Worm (Caenorhabditis elegans) whole organism, midembryonic: Measurements from ENCODE around the gene gem-1.

ENCODE experiments used
- T22C8.4 ChIP-seq: fragments of 200-800 bp; sonication (Bioruptor generic); IDR thresholded peaks from 2 replicates; pipeline ENCODE4 v1.3.6; 2022; ENCODE audit warnings: missing genetic modification characterization, missing compliant biosample characterization
- cog-1 ChIP-seq: sonication (generic microtip); optimal IDR thresholded peaks from 2 replicates; lab custom pipeline; 2016; ENCODE audit warnings: missing genetic modification characterization, missing compliant biosample characterization
- flt-1 ChIP-seq: fragments of 200-800 bp; sonication (Bioruptor generic); IDR thresholded peaks from 2 replicates; pipeline ENCODE4 v1.3.6; 2022; ENCODE audit warnings: missing genetic modification characterization, missing compliant biosample characterization
- klf-2 ChIP-seq: fragments of 200-800 bp; sonication (Bioruptor generic); conservative IDR thresholded peaks from 2 replicates; pipeline ENCODE4 v1.3.6; 2022; ENCODE audit warnings: missing genetic modification reagents, missing genetic modification characterization, missing compliant biosample characterization
- med-1 ChIP-seq: sonication (generic microtip); optimal IDR thresholded peaks from 2 replicates; lab custom pipeline; 2017; ENCODE audit warnings: missing genetic modification characterization, mild to moderate bottlenecking, missing compliant biosample characterization, antibody characterized with exemption, missing genetic modification reagents; ENCODE audit not compliant: insufficient read depth
- ref-1 ChIP-seq: fragments of 200-800 bp; sonication (Bioruptor generic); conservative IDR thresholded peaks from 2 replicates; pipeline ENCODE4 v1.3.6; 2022; ENCODE audit warnings: missing genetic modification reagents, missing genetic modification characterization, missing compliant biosample characterization
- tab-1 ChIP-seq: fragments of 200-800 bp; sonication (Bioruptor generic); IDR thresholded peaks from 2 replicates; pipeline ENCODE4 v1.3.6; 2022; ENCODE audit warnings: missing genetic modification characterization, missing compliant biosample characterization
- ztf-23 ChIP-seq: fragments of 200-800 bp; sonication (Bioruptor generic); IDR thresholded peaks from 2 replicates; pipeline ENCODE4 v1.3.6; 2022; ENCODE audit warnings: missing genetic modification reagents, missing genetic modification characterization, missing compliant biosample characterization
- ztf-29 ChIP-seq: fragments of 200-800 bp; sonication (Bioruptor generic); IDR thresholded peaks from 2 replicates; pipeline ENCODE4 v1.3.6; 2022; ENCODE audit warnings: missing genetic modification reagents, missing genetic modification characterization, missing compliant biosample characterization

Gene gem-1

ce11 chrX:13328868-13329267, 47.9 kb downstream of the gem-1 start:
- TF ChIP-seq med-1 (GFP tag; lab: Kevin White, UChicago) (no peak), tab-1 (no peak), ztf-23 (GFP tag; lab: Robert Waterston, UW) (no peak), klf-2 (GFP tag; lab: Robert Waterston, UW) (no peak), ztf-29 (GFP tag; lab: Robert Waterston, UW) (no peak), cog-1 (tag; lab: Kevin White, UChicago) (no peak)

- no peak for TF ChIP-seq ref-1 (GFP tag; lab: Robert Waterston, UW)
Measured at ce11 chrX:13328034-13328433, 48.8 kb downstream of the gem-1 start, which contains the start of gene sir-2.2. TSS of gene sir-2.2 (plus strand) at chrX:13328067.

- no peak for TF ChIP-seq flt-1 (GFP tag; lab: Robert Waterston, UW)
- TF ChIP-seq ref-1 (GFP tag; lab: Robert Waterston, UW): no peak
- TF ChIP-seq ztf-23 (GFP tag; lab: Robert Waterston, UW): no peak
- no peak for TF ChIP-seq cog-1 (tag; lab: Kevin White, UChicago)
- no peak for TF ChIP-seq T22C8.4 (GFP tag; lab: Robert Waterston, UW)
Measured at ce11 chrX:13325039-13325438, 51.8 kb downstream of the gem-1 start.

- TF ChIP-seq klf-2 (GFP tag; lab: Robert Waterston, UW): no peak
- TF ChIP-seq tab-1: no peak
- TF ChIP-seq ztf-23 (GFP tag; lab: Robert Waterston, UW): no peak
- no peak for TF ChIP-seq ref-1 (GFP tag; lab: Robert Waterston, UW)
- no peak for TF ChIP-seq cog-1 (tag; lab: Kevin White, UChicago)
- TF ChIP-seq T22C8.4 (GFP tag; lab: Robert Waterston, UW): no peak
- no peak for TF ChIP-seq med-1 (GFP tag; lab: Kevin White, UChicago)
- TF ChIP-seq flt-1 (GFP tag; lab: Robert Waterston, UW): no peak
- no peak for TF ChIP-seq ztf-29 (GFP tag; lab: Robert Waterston, UW)
Measured at ce11 chrX:13324326-13324725, 52.5 kb downstream of the gem-1 start.

ce11 chrX:13323697-13324096, 53.1 kb downstream of the gem-1 start:
- TF ChIP-seq ztf-23 (GFP tag; lab: Robert Waterston, UW): no peak
- TF ChIP-seq flt-1 (GFP tag; lab: Robert Waterston, UW): no peak
- no peak for TF ChIP-seq klf-2 (GFP tag; lab: Robert Waterston, UW)
- TF ChIP-seq ref-1 (GFP tag; lab: Robert Waterston, UW): no peak
- TF ChIP-seq ztf-29 (GFP tag; lab: Robert Waterston, UW): no peak
- no peak for TF ChIP-seq cog-1 (tag; lab: Kevin White, UChicago)
- TF ChIP-seq T22C8.4 (GFP tag; lab: Robert Waterston, UW): no peak
- TF ChIP-seq med-1 (GFP tag; lab: Kevin White, UChicago): no peak
- TF ChIP-seq tab-1: no peak

- no peak for TF ChIP-seq klf-2 (GFP tag; lab: Robert Waterston, UW)
- no peak for TF ChIP-seq ztf-23 (GFP tag; lab: Robert Waterston, UW)
- no peak for TF ChIP-seq cog-1 (tag; lab: Kevin White, UChicago)
- TF ChIP-seq tab-1: no peak
- no peak for TF ChIP-seq T22C8.4 (GFP tag; lab: Robert Waterston, UW)
- no peak for TF ChIP-seq ztf-29 (GFP tag; lab: Robert Waterston, UW)
- TF ChIP-seq flt-1 (GFP tag; lab: Robert Waterston, UW): no peak
- no peak for TF ChIP-seq ref-1 (GFP tag; lab: Robert Waterston, UW)
- TF ChIP-seq med-1 (GFP tag; lab: Kevin White, UChicago): no peak
Measured at ce11 chrX:13322886-13323285, 53.9 kb downstream of the gem-1 start, which contains the start of gene F46G10.2. TSS of gene F46G10.2 (plus strand) at chrX:13322963.
